Fruit fly (Drosophila melanogaster) whole organism: ENCODE data around the gene sima.

Experiments
- CG8478 ChIP-seq: fragments of >200 bp; optimal IDR thresholded peaks from 2 replicates; lab custom pipeline; 2018; ENCODE audit warnings: inconsistent platforms
- Dll ChIP-seq: fragments of >200 bp; optimal IDR thresholded peaks from 2 replicates; lab custom pipeline; 2017
- EcR ChIP-seq, 2 experiments: fragments of >200 bp; optimal IDR thresholded peaks; 2 replicates each; lab custom pipeline; 2017; ENCODE audit warnings: missing biosample characterization in 2 of 2, missing genetic modification characterization in 2 of 2, missing genetic modification reagents in 2 of 2
- pan ChIP-seq: fragments of >200 bp; optimal IDR thresholded peaks from 2 replicates; lab custom pipeline; 2017
- psq ChIP-seq: fragments of >200 bp; optimal IDR thresholded peaks from 2 replicates; lab custom pipeline; 2017
- usp ChIP-seq: fragments of >200 bp; optimal IDR thresholded peaks from 2 replicates; lab custom pipeline; 2017; ENCODE audit warnings: missing biosample characterization, missing genetic modification characterization, mixed read lengths

Gene sima

dm6 chr3R:30160312-30160942, 102.3 kb downstream of the sima start, which contains the start of gene CG11498:
Gene CG11498 (minus strand): TSS chr3R:30160473.
- TF ChIP-seq Dll (lab: Kevin White, UChicago) (no peak), pan (lab: Kevin White, UChicago) (no peak), usp (GFP tag; lab: Kevin White, UChicago) (no peak), EcR (GFP tag; optimal IDR thresholded peaks at IDR 0.05; lab: Kevin White, UChicago) (no peak), psq (lab: Kevin White, UChicago) (no peak)

dm6 chr3R:30163228-30163627, 105.1 kb downstream of the sima start:
- no peak for TF ChIP-seq EcR (GFP tag; optimal IDR thresholded peaks at IDR 0.05; lab: Kevin White, UChicago)
- TF ChIP-seq usp (GFP tag; lab: Kevin White, UChicago), result no peak
- TF ChIP-seq CG8478 (lab: Kevin White, UChicago), result no peak
- TF ChIP-seq psq (lab: Kevin White, UChicago), result no peak

- no peak for TF ChIP-seq pan (lab: Kevin White, UChicago)
- TF ChIP-seq psq (lab: Kevin White, UChicago), result no peak
- TF ChIP-seq Dll (lab: Kevin White, UChicago), result no peak
- TF ChIP-seq CG8478 (lab: Kevin White, UChicago), result no peak
- no peak for TF ChIP-seq EcR (GFP tag; optimal IDR thresholded peaks at IDR 0.05; lab: Kevin White, UChicago)
- no peak for TF ChIP-seq usp (GFP tag; lab: Kevin White, UChicago)
These were observed 106.1 kb downstream of the sima start for dm6 chr3R:30164162-30164561.

- TF ChIP-seq usp (GFP tag; lab: Kevin White, UChicago), result no peak
- no peak for TF ChIP-seq psq (lab: Kevin White, UChicago)
- TF ChIP-seq EcR (GFP tag; optimal IDR thresholded peaks at IDR 0.05; lab: Kevin White, UChicago), result no peak
- TF ChIP-seq pan (lab: Kevin White, UChicago), result no peak
- TF ChIP-seq CG8478 (lab: Kevin White, UChicago), result no peak
- TF ChIP-seq Dll (lab: Kevin White, UChicago), result no peak
These were observed 108.2 kb downstream of the sima start, which contains the start of gene VhaAC45RP for dm6 chr3R:30166159-30166784. Gene VhaAC45RP (minus strand): TSS chr3R:30166419.

dm6 chr3R:30170671-30171667, 112.9 kb downstream of the sima start, which contains the start of gene Rsod:
Gene Rsod (minus strand): TSS chr3R:30171207.
- TF ChIP-seq CG8478 (lab: Kevin White, UChicago), result no peak
- TF ChIP-seq usp (GFP tag; lab: Kevin White, UChicago), result no peak
